Worm (Caenorhabditis elegans): ENCODE measurements around the gene adah-1.

adah-1 gene

DNA sequence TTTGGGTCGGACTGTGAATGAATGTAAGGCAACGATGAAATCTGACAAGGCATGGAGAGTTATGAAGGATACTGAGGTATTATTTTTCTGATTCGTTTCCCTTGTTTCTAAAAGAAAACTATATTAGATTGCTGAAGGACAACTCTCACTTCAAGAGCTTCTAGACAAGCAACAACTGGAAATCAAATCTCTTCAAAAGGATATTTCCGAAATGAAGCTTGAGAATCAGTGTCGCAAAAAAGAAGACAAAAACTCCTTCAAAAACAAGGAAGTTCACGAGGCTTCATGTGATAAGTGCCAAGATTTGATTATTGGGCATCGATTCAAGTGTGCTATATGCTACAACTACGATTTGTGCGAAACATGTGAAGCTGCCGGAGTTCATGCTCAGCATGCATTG is 5.4 kb upstream of the adah-1 start:
- peak; percentile 52 for TF ChIP-seq fkh-10 (GFP tag; optimal IDR thresholded peaks at IDR 0.05)
- TF ChIP-seq egl-27 (tag; optimal IDR thresholded peaks at IDR 0.05): no peak

- peak; percentile 23 for TF ChIP-seq nhr-25 (tag; optimal IDR thresholded peaks at IDR 0.05)
- no peak for TF ChIP-seq nhr-76 (tag; optimal IDR thresholded peaks at IDR 0.05)
- no peak for TF ChIP-seq mdl-1 (tag; optimal IDR thresholded peaks at IDR 0.05)
- no peak for TF ChIP-seq nhr-77 (tag; optimal IDR thresholded peaks at IDR 0.05)
- peak; percentile 80 for TF ChIP-seq elt-2 (tag; optimal IDR thresholded peaks at IDR 0.05)
- TF ChIP-seq nhr-43 (tag; optimal IDR thresholded peaks at IDR 0.05; ENCODE audit: poor library complexity, severe bottlenecking): no peak
- TF ChIP-seq nfya-1 (tag; optimal IDR thresholded peaks at IDR 0.05; ENCODE audit: insufficient read depth): no peak
- TF ChIP-seq fkh-10 (GFP tag; optimal IDR thresholded peaks at IDR 0.05): no peak
- TF ChIP-seq unc-62 (GFP tag; optimal IDR thresholded peaks at IDR 0.05): no peak
- no peak for TF ChIP-seq hmg-11 (tag; optimal IDR thresholded peaks at IDR 0.05)
- TF ChIP-seq eor-1 (tag; optimal IDR thresholded peaks at IDR 0.05): no peak
- no peak for TF ChIP-seq nhr-67 (tag; optimal IDR thresholded peaks at IDR 0.05)
- no peak for TF ChIP-seq zag-1 (tag; optimal IDR thresholded peaks at IDR 0.05)
- no peak for TF ChIP-seq egl-27 (tag; optimal IDR thresholded peaks at IDR 0.05)
- TF ChIP-seq elt-1 (tag; optimal IDR thresholded peaks at IDR 0.05): no peak
- no peak for TF ChIP-seq tbx-2 (tag; optimal IDR thresholded peaks at IDR 0.05)
- TF ChIP-seq nhr-11 (tag; optimal IDR thresholded peaks at IDR 0.05): no peak
- TF ChIP-seq nhr-237 (tag; optimal IDR thresholded peaks at IDR 0.05): no peak
- peak; percentile 48 for TF ChIP-seq pqm-1 (tag; optimal IDR thresholded peaks at IDR 0.05)
- no peak for TF ChIP-seq jun-1 (tag; optimal IDR thresholded peaks at IDR 0.05)
- no peak for TF ChIP-seq elt-3 (tag; optimal IDR thresholded peaks at IDR 0.05)
- no peak for TF ChIP-seq daf-12 (tag; optimal IDR thresholded peaks at IDR 0.05)
- TF ChIP-seq pha-4 (tag; optimal IDR thresholded peaks at IDR 0.05): peak; percentile 63
- TF ChIP-seq skn-1 (tag; optimal IDR thresholded peaks at IDR 0.05): no peak
- TF ChIP-seq ceh-28 (tag; optimal IDR thresholded peaks at IDR 0.05): no peak
- no peak for TF ChIP-seq egl-5 (tag; optimal IDR thresholded peaks at IDR 0.05)
Measured at ce11 chrIV:7020630-7021029, 3.4 kb upstream of the adah-1 start.

DNA sequence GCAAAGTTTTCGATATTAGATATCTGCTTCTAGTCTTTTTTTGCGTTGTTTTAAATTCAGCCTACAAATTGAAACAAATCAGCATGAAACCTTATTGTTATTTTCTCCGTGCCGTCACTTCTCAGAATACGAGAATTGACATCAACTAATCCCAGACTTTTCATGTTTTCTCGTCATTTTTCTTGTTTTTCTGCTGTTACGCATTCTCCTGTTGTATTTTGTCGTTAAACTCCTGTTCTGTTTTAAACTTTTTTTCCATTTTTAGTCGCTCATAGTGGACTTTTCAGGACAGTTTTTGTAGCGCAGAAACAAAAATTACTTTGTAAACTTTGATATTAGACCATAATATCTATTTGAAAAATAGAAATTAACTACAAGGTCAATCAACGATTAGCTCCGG is 1.8 kb upstream of the adah-1 start:
- no peak for TF ChIP-seq R02D3.7 (tag; optimal IDR thresholded peaks at IDR 0.05)
- TF ChIP-seq sea-2 (GFP tag; optimal IDR thresholded peaks at IDR 0.05): no peak
- no peak for TF ChIP-seq nhr-11 (tag; optimal IDR thresholded peaks at IDR 0.05)
- no peak for TF ChIP-seq elt-3 (tag; optimal IDR thresholded peaks at IDR 0.05)
- no peak for TF ChIP-seq mml-1 (tag; optimal IDR thresholded peaks at IDR 0.05)
- no peak for TF ChIP-seq nfya-1 (tag; optimal IDR thresholded peaks at IDR 0.05; ENCODE audit: insufficient read depth)

ce11 chrIV:7023004-7023403 is 1.0 kb upstream of the adah-1 start:
- TF ChIP-seq nhr-25 (tag; optimal IDR thresholded peaks at IDR 0.05) (peak; percentile 2), ztf-11 (tag; optimal IDR thresholded peaks at IDR 0.05) (no peak), lin-39 (tag; optimal IDR thresholded peaks at IDR 0.05) (no peak), nhr-43 (tag; optimal IDR thresholded peaks at IDR 0.05; ENCODE audit: poor library complexity, severe bottlenecking) (peak; percentile 39), hmg-11 (tag; optimal IDR thresholded peaks at IDR 0.05) (peak; percentile 59), pqm-1 (tag; optimal IDR thresholded peaks at IDR 0.05) (peak; percentile 2), daf-12 (tag; optimal IDR thresholded peaks at IDR 0.05) (no peak), nhr-237 (tag; optimal IDR thresholded peaks at IDR 0.05) (no peak), egl-27 (tag; optimal IDR thresholded peaks at IDR 0.05) (no peak), pha-4 (tag; optimal IDR thresholded peaks at IDR 0.05) (peak; percentile 87), tbx-2 (tag; optimal IDR thresholded peaks at IDR 0.05) (peak; percentile 15), ceh-9 (tag; optimal IDR thresholded peaks at IDR 0.05) (no peak), ztf-4 (tag; optimal IDR thresholded peaks at IDR 0.05) (no peak), lin-15B (tag; optimal IDR thresholded peaks at IDR 0.05) (peak; percentile 16), egl-5 (tag; optimal IDR thresholded peaks at IDR 0.05) (peak; percentile 89), ceh-28 (tag; optimal IDR thresholded peaks at IDR 0.05) (peak; percentile 29), jun-1 (tag; optimal IDR thresholded peaks at IDR 0.05) (peak; percentile 56), elt-1 (tag; optimal IDR thresholded peaks at IDR 0.05) (no peak), ceh-82 (tag; optimal IDR thresholded peaks at IDR 0.05) (no peak), aly-2 (tag; optimal IDR thresholded peaks at IDR 0.05) (no peak), nfya-1 (tag; optimal IDR thresholded peaks at IDR 0.05; ENCODE audit: insufficient read depth) (peak; percentile 55), nhr-76 (tag; optimal IDR thresholded peaks at IDR 0.05) (no peak), fkh-10 (GFP tag; optimal IDR thresholded peaks at IDR 0.05) (no peak), snpc-4 (tag; optimal IDR thresholded peaks at IDR 0.05) (peak; percentile 59), R02D3.7 (tag; optimal IDR thresholded peaks at IDR 0.05) (no peak), elt-2 (tag; optimal IDR thresholded peaks at IDR 0.05) (peak; percentile 11), nhr-77 (tag; optimal IDR thresholded peaks at IDR 0.05) (no peak), lsy-12 (tag; optimal IDR thresholded peaks at IDR 0.05) (no peak), unc-62 (GFP tag; optimal IDR thresholded peaks at IDR 0.05) (no peak), nhr-23 (tag; optimal IDR thresholded peaks at IDR 0.05) (peak; percentile 30)
